Worm (Caenorhabditis elegans) whole organism, midembryonic: ENCODE data around the gene nspb-10.
A peak's percentile ranks its signal among the peaks of the same experiment; 100 is the strongest.
"Not testable (repeated sequence)": the region's sequence is repeated elsewhere in the genome, so short reads cannot be mapped to it uniquely, and the experiment has no call there.

Source experiments
- flt-1 ChIP-seq: fragments of 200-800 bp; sonication (Bioruptor generic); IDR thresholded peaks from 2 replicates; pipeline ENCODE4 v1.3.6; 2022; ENCODE audit warnings: missing genetic modification characterization, missing compliant biosample characterization
- med-1 ChIP-seq: sonication (generic microtip); optimal IDR thresholded peaks from 2 replicates; lab custom pipeline; 2017; ENCODE audit warnings: missing genetic modification characterization, mild to moderate bottlenecking, missing compliant biosample characterization, antibody characterized with exemption, missing genetic modification reagents; ENCODE audit not compliant: insufficient read depth
- ztf-29 ChIP-seq: fragments of 200-800 bp; sonication (Bioruptor generic); IDR thresholded peaks from 2 replicates; pipeline ENCODE4 v1.3.6; 2022; ENCODE audit warnings: missing genetic modification reagents, missing genetic modification characterization, missing compliant biosample characterization

DNA sequence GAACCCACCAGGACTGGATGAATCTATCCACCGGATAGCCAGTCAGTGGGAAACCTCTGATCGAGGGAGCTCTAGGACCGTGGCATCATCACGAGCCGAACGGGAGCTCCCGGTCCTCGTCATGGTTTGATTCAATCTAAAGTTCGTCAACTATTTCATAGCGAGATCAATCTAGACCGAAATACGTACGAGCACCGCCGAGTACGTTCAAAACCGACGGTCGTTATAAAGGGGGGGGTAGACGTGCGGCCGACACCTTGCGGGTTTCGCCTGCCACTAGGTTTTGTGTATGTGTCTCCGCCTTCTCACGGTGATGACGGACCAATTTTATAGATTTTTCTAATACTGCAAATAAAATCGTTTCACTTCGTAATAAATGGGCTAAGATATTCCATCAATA, 47.8 kb upstream of the nspb-10 start:
- TF ChIP-seq flt-1 (GFP tag; lab: Robert Waterston, UW): peak; percentile 75
- not testable (repeated sequence) for TF ChIP-seq ztf-29, med-1
